Worm (Caenorhabditis elegans): ENCODE results near the gene M110.9.

Gene M110.9

DNA sequence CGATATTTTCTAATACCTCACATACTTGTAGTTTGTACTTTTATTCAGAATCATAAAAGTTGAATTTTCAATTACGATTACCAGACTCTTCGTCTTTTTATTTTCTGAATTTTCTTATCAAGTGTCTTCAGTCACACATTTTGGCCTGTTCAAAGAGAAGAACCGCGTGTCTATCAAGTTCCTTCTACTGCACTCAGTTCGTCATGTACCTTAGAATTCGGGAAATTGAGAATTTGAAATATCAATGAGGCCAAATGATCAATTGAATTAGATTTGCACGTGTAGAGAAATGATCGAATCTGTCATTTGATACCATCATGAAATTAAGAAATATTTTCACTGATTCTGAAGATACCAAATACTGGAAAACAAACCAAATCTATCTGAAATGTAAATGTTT is 32.5 kb downstream of the M110.9 start:
- TF ChIP-seq madf-2 (tag; optimal IDR thresholded peaks at IDR 0.05) (no peak), ceh-18 (tag; optimal IDR thresholded peaks at IDR 0.05) (no peak), elt-4 (tag; optimal IDR thresholded peaks at IDR 0.05) (no peak), dve-1 (tag; optimal IDR thresholded peaks at IDR 0.05) (no peak), lin-11 (tag; optimal IDR thresholded peaks at IDR 0.05) (no peak), ceh-14 (tag; optimal IDR thresholded peaks at IDR 0.05) (no peak), pax-1 (tag; optimal IDR thresholded peaks at IDR 0.05) (no peak), dmd-4 (tag; optimal IDR thresholded peaks at IDR 0.05; ENCODE audit: borderline replicate concordance) (no peak), Y22D7AL.16 (tag; optimal IDR thresholded peaks at IDR 0.05) (no peak), ceh-45 (GFP tag; IDR thresholded peaks at IDR 0.05) (no peak), sox-2 (GFP tag; IDR thresholded peaks at IDR 0.05) (no peak), lim-6 (tag; optimal IDR thresholded peaks at IDR 0.05) (no peak), ztf-16 (tag; optimal IDR thresholded peaks at IDR 0.05) (no peak), ceh-19 (GFP tag; optimal IDR thresholded peaks at IDR 0.05) (no peak), pros-1 (tag; optimal IDR thresholded peaks at IDR 0.05) (no peak), pag-3 (tag; optimal IDR thresholded peaks at IDR 0.05; ENCODE audit: borderline replicate concordance) (no peak), K09A11.1 (tag; optimal IDR thresholded peaks at IDR 0.05; ENCODE audit: insufficient read depth) (no peak), ama-1 (optimal IDR thresholded peaks at IDR 0.05) (no peak), ceh-30 (tag; optimal IDR thresholded peaks at IDR 0.05) (no peak), C08G9.2 (tag; optimal IDR thresholded peaks at IDR 0.05) (no peak)

DNA sequence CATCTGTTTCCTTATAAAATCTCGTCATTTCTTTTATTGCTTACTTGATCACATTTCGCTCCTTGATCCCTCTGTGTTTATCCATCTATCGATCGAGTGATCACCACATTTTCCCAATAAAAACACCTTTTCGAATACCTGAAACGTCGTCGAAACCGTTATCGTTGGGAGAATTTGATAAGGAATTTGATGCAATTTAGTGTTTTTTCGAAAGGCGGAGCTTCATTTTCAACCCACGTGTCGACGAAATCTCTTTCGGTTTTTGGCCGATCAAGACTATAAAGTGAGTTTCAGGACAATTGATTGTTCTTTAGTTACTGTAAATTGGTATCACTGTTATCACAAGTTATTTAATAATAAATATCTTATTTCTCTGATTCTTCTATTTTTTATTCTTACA is 33.5 kb downstream of the M110.9 start, which contains the start of gene srdh-1:
TSS of gene srdh-1 (plus strand) at position 43 of the 400 bp plus-strand sequence.
- no peak for TF ChIP-seq hlh-13 (GFP tag; optimal IDR thresholded peaks at IDR 0.05)
- TF ChIP-seq ets-4 (tag; optimal IDR thresholded peaks at IDR 0.05): no peak
- no peak for TF ChIP-seq hlh-30 (tag; optimal IDR thresholded peaks at IDR 0.05; ENCODE audit: insufficient read depth)
- TF ChIP-seq ceh-45 (GFP tag; IDR thresholded peaks at IDR 0.05): no peak
- TF ChIP-seq mec-3 (tag; optimal IDR thresholded peaks at IDR 0.05; ENCODE audit: borderline replicate concordance): no peak
- TF ChIP-seq pha-2 (tag; optimal IDR thresholded peaks at IDR 0.05): no peak
- TF ChIP-seq lin-11 (tag; optimal IDR thresholded peaks at IDR 0.05): no peak
- no peak for TF ChIP-seq nhr-11 (tag; optimal IDR thresholded peaks at IDR 0.05)
- TF ChIP-seq fax-1 (tag; optimal IDR thresholded peaks at IDR 0.05): no peak
- TF ChIP-seq ceh-2 (tag; optimal IDR thresholded peaks at IDR 0.05): no peak
- TF ChIP-seq pax-1 (tag; optimal IDR thresholded peaks at IDR 0.05): no peak
- no peak for TF ChIP-seq npax-4 (tag; optimal IDR thresholded peaks at IDR 0.05)
- TF ChIP-seq zip-5 (tag; optimal IDR thresholded peaks at IDR 0.05): no peak
- no peak for TF ChIP-seq T23F11.4 (GFP tag; optimal IDR thresholded peaks at IDR 0.05)
- TF ChIP-seq K02D7.2 (tag; optimal IDR thresholded peaks at IDR 0.05): no peak
- no peak for TF ChIP-seq ref-2 (tag; optimal IDR thresholded peaks at IDR 0.05)
- TF ChIP-seq ceh-6 (GFP tag; optimal IDR thresholded peaks at IDR 0.05): no peak
- no peak for TF ChIP-seq eyg-1 (tag; optimal IDR thresholded peaks at IDR 0.05)

DNA sequence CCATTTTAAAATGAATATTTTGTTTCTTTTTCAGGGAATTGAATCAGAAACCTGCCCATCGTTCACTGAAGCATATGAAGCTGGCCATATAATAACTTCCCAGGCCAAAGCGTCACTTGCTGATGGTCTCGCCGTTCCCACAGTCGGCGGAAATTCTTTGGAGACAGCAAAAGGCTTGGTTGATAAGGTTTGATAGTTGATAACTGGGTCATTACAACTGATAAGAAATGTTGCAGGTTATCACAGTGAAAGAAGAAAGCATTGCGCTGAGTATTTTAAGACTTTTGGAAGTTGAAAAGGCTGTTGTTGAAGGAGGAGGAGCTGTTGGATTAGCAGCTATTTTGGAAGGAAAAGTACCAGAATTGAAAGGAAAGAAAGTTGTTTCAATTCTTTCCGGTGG is 35.5 kb downstream of the M110.9 start:
- peak; percentile 91 for TF ChIP-seq elt-2 (tag; optimal IDR thresholded peaks at IDR 0.05)
- TF ChIP-seq fkh-6 (tag; optimal IDR thresholded peaks at IDR 0.05): no peak

DNA sequence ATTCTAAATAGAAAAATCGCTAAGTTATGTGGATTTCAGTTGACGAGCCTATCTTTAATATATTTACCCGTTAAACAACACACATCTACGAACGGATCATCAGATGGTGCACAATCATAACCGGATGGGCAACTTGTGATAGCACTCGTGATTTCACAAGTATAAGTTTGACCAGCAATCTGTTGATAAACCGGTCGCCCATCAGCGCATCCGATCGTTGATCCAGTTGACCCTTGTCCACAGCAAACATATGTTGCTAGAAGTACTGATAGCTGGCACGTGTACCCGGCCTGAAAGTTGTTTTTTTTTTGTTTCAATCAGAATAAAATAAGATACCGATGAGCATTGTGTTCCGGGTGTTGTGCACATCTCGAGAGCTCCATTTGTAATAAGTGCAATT is 36.6 kb downstream of the M110.9 start:
- TF ChIP-seq rnt-1 (tag; optimal IDR thresholded peaks at IDR 0.05): no peak
- TF ChIP-seq ceh-30 (tag; optimal IDR thresholded peaks at IDR 0.05): no peak
- TF ChIP-seq tbx-7 (tag; optimal IDR thresholded peaks at IDR 0.05): no peak
- TF ChIP-seq ceh-24 (tag; optimal IDR thresholded peaks at IDR 0.05): no peak
- TF ChIP-seq ref-2 (tag; optimal IDR thresholded peaks at IDR 0.05): no peak
- TF ChIP-seq ceh-9 (tag; optimal IDR thresholded peaks at IDR 0.05): no peak
- TF ChIP-seq eyg-1 (tag; optimal IDR thresholded peaks at IDR 0.05): no peak
- TF ChIP-seq unc-42 (tag; optimal IDR thresholded peaks at IDR 0.05): no peak
- no peak for TF ChIP-seq gmeb-2 (tag; optimal IDR thresholded peaks at IDR 0.05)
- no peak for TF ChIP-seq ttx-3 (tag; optimal IDR thresholded peaks at IDR 0.05)
- TF ChIP-seq ceh-48 (tag; optimal IDR thresholded peaks at IDR 0.05): no peak
- TF ChIP-seq hlh-6 (tag; optimal IDR thresholded peaks at IDR 0.05): no peak
- no peak for TF ChIP-seq nhr-11 (tag; optimal IDR thresholded peaks at IDR 0.05)

Data from whole organism, late embryonic.